Worm (Caenorhabditis elegans) whole organism, young adult: ENCODE results near the gene T26G10.4.
A peak's percentile ranks its signal among the peaks of the same experiment; 100 is the strongest.
"Not testable (repeated sequence)": the region's sequence is repeated elsewhere in the genome, so short reads cannot be mapped to it uniquely, and the experiment has no call there.

Experiments
- C06A6.2 ChIP-seq: fragments of 200-800 bp; sonication (Bioruptor generic); conservative IDR thresholded peaks from 2 replicates; pipeline ENCODE4 v1.3.6; 2022; ENCODE audit warnings: missing genetic modification characterization, missing compliant biosample characterization
- C17E4.6 ChIP-seq: fragments of 200-800 bp; sonication (Bioruptor generic); IDR thresholded peaks from 2 replicates; pipeline ENCODE4 v1.3.6; 2022; ENCODE audit warnings: missing genetic modification reagents, missing genetic modification characterization, missing compliant biosample characterization
- F49E8.2 ChIP-seq: sonication (generic microtip); optimal IDR thresholded peaks from 3 replicates; lab custom pipeline; 2017; ENCODE audit warnings: missing genetic modification characterization, mild to moderate bottlenecking, missing compliant biosample characterization, antibody characterized with exemption, moderate library complexity; ENCODE audit not compliant: insufficient read depth
- F55B11.4 ChIP-seq: sonication (generic microtip); optimal IDR thresholded peaks from 2 replicates; lab custom pipeline; 2016; ENCODE audit warnings: missing compliant biosample characterization, missing genetic modification characterization, borderline replicate concordance; ENCODE audit not compliant: insufficient read depth
- F57A8.1 ChIP-seq: fragments of 200-800 bp; sonication (Bioruptor generic); optimal IDR thresholded peaks from 2 replicates; lab custom pipeline; 2018; ENCODE audit warnings: mild to moderate bottlenecking, missing genetic modification characterization, moderate library complexity, missing compliant biosample characterization
- F57C9.4 ChIP-seq: sonication (generic microtip); optimal IDR thresholded peaks from 2 replicates; lab custom pipeline; 2017; ENCODE audit warnings: mild to moderate bottlenecking, missing genetic modification characterization, missing compliant biosample characterization
- T26A5.8 ChIP-seq: sonication (generic microtip); optimal IDR thresholded peaks from 2 replicates; lab custom pipeline; 2016; ENCODE audit warnings: missing genetic modification characterization, missing compliant biosample characterization
- Y53G8AR.9 ChIP-seq: fragments of 200-800 bp; sonication (Bioruptor generic); conservative IDR thresholded peaks from 2 replicates; pipeline ENCODE4 v1.3.6; 2022; ENCODE audit warnings: missing genetic modification reagents, missing genetic modification characterization, missing compliant biosample characterization
- Y67H2A.10 ChIP-seq: fragments of 200-800 bp; sonication (Bioruptor generic); conservative IDR thresholded peaks from 2 replicates; pipeline ENCODE4 v1.3.6; 2022; ENCODE audit warnings: missing genetic modification reagents, missing genetic modification characterization, missing compliant biosample characterization
- ccch-3 ChIP-seq: fragments of 200-800 bp; sonication (Bioruptor generic); optimal IDR thresholded peaks from 2 replicates; lab custom pipeline; 2018; ENCODE audit warnings: mild to moderate bottlenecking, missing genetic modification characterization, missing compliant biosample characterization
- ceh-91 ChIP-seq: fragments of 200-800 bp; sonication (Bioruptor generic); IDR thresholded peaks from 2 replicates; pipeline ENCODE4 v1.3.6; 2022; ENCODE audit warnings: missing genetic modification reagents, missing genetic modification characterization, missing compliant biosample characterization
- dox-1 ChIP-seq: fragments of 200-800 bp; sonication (Bioruptor generic); IDR thresholded peaks from 2 replicates; pipeline ENCODE4 v1.3.6; 2022; ENCODE audit warnings: missing genetic modification reagents, missing genetic modification characterization, missing compliant biosample characterization
- dpl-1 ChIP-seq: fragments of 150-350 bp; optimal IDR thresholded peaks from 2 replicates; lab custom pipeline; 2014; ENCODE audit warnings: missing biosample characterization, missing genetic modification reagents, missing genetic modification characterization
- efl-1 ChIP-seq: fragments of 150-350 bp; optimal IDR thresholded peaks from 2 replicates; lab custom pipeline; 2014; ENCODE audit warnings: missing biosample characterization, missing genetic modification reagents, missing genetic modification characterization
- egrh-3 ChIP-seq: fragments of 200-800 bp; sonication (Bioruptor generic); IDR thresholded peaks from 2 replicates; pipeline ENCODE4 v1.3.6; 2022; ENCODE audit warnings: missing genetic modification reagents, missing genetic modification characterization, missing compliant biosample characterization
- him-1 ChIP-seq: sonication (generic microtip); optimal IDR thresholded peaks from 2 replicates; lab custom pipeline; 2016; ENCODE audit warnings: missing genotype, missing genetic modification reagents, missing genetic modification characterization, missing compliant biosample characterization
- hsf-1 ChIP-seq: fragments of 200-800 bp; sonication (Bioruptor generic); IDR thresholded peaks from 2 replicates; pipeline ENCODE4 v1.3.6; 2022; ENCODE audit warnings: missing genetic modification reagents, missing genetic modification characterization, missing compliant biosample characterization
- lir-1 ChIP-seq: fragments of 200-800 bp; sonication (Bioruptor generic); conservative IDR thresholded peaks from 2 replicates; pipeline ENCODE4 v1.3.6; 2022; ENCODE audit warnings: missing genetic modification reagents, missing genetic modification characterization, missing compliant biosample characterization
- lsl-1 ChIP-seq: fragments of 200-800 bp; sonication (Bioruptor generic); optimal IDR thresholded peaks from 2 replicates; lab custom pipeline; 2018; ENCODE audit warnings: mild to moderate bottlenecking, missing genetic modification characterization, moderate library complexity, missing compliant biosample characterization
- madf-6 ChIP-seq: fragments of 200-800 bp; sonication (Bioruptor generic); IDR thresholded peaks from 2 replicates; pipeline ENCODE4 v1.3.6; 2022; ENCODE audit warnings: missing genetic modification reagents, missing genetic modification characterization, missing compliant biosample characterization
- madf-8 ChIP-seq: fragments of 200-800 bp; sonication (Bioruptor generic); conservative IDR thresholded peaks from 2 replicates; pipeline ENCODE4 v1.3.6; 2022; ENCODE audit warnings: missing genetic modification reagents, missing genetic modification characterization, missing compliant biosample characterization
- mcd-1 ChIP-seq: fragments of 200-800 bp; sonication (Bioruptor generic); IDR thresholded peaks from 2 replicates; pipeline ENCODE4 v1.3.6; 2022; ENCODE audit warnings: missing genetic modification reagents, missing genetic modification characterization, missing compliant biosample characterization
- mxl-1 ChIP-seq: sonication (generic microtip); optimal IDR thresholded peaks from 2 replicates; lab custom pipeline; 2016; ENCODE audit warnings: missing genetic modification characterization, missing compliant biosample characterization
- nfya-2 ChIP-seq: fragments of 200-800 bp; sonication (Bioruptor generic); IDR thresholded peaks from 2 replicates; pipeline ENCODE4 v1.3.6; 2022; ENCODE audit warnings: missing genetic modification reagents, missing genetic modification characterization, missing compliant biosample characterization
- pha-4 ChIP-seq: fragments of 150-350 bp; sonication (generic microtip); optimal IDR thresholded peaks from 2 replicates; lab custom pipeline; 2014; ENCODE audit warnings: missing biosample characterization, missing genetic modification reagents, missing genetic modification characterization
- rcor-1 ChIP-seq: fragments of 200-800 bp; sonication (Bioruptor generic); IDR thresholded peaks from 2 replicates; pipeline ENCODE4 v1.3.6; 2022; ENCODE audit warnings: missing genetic modification reagents, missing genetic modification characterization, missing compliant biosample characterization
- rpc-1 ChIP-seq, 2 experiments: fragments of 150-350 bp in 1 of 2; sonication (generic microtip) in 1 of 2; optimal IDR thresholded peaks; 2 replicates each; lab custom pipeline; 2014 to 2018; ENCODE audit warnings: missing biosample characterization in 1 of 2, missing genetic modification characterization in 1 of 2, missing genetic modification reagents in 1 of 2, missing genotype in 1 of 2
- snpc-1.1 ChIP-seq: sonication (generic microtip); optimal IDR thresholded peaks from 2 replicates; lab custom pipeline; 2017; ENCODE audit warnings: missing genetic modification characterization, mild to moderate bottlenecking, missing compliant biosample characterization, antibody characterized with exemption, moderate library complexity, missing genotype, missing genetic modification reagents; ENCODE audit not compliant: insufficient read depth
- snpc-3.4 ChIP-seq: sonication (generic microtip); optimal IDR thresholded peaks from 2 replicates; lab custom pipeline; 2017; ENCODE audit warnings: missing genetic modification characterization, mild to moderate bottlenecking, missing compliant biosample characterization, antibody characterized with exemption, moderate library complexity, missing genotype, missing genetic modification reagents
- snpc-4 ChIP-seq, 5 experiments: fragments of 150-350 bp in 1 of 5; sonication (generic microtip) in 4 of 5; optimal IDR thresholded peaks; 2 replicates each; lab custom pipeline; 2014 to 2018; ENCODE audit warnings: missing genetic modification characterization in 5 of 5, missing biosample characterization in 3 of 5, antibody characterized with exemption in 2 of 5, mild to moderate bottlenecking in 2 of 5, missing compliant biosample characterization in 2 of 5, missing genotype in 2 of 5, moderate library complexity in 2 of 5, missing genetic modification reagents in 1 of 5
- tbp1 ChIP-seq: fragments of 200-800 bp; sonication (Bioruptor generic); optimal IDR thresholded peaks from 2 replicates; lab custom pipeline; 2018; ENCODE audit warnings: mild to moderate bottlenecking, missing genetic modification characterization, missing compliant biosample characterization
- tlf-1 ChIP-seq: fragments of 200-800 bp; sonication (Bioruptor generic); optimal IDR thresholded peaks from 2 replicates; lab custom pipeline; 2018; ENCODE audit warnings: mild to moderate bottlenecking, missing genetic modification characterization, missing compliant biosample characterization
- unc-130 ChIP-seq: sonication (generic microtip); optimal IDR thresholded peaks from 2 replicates; lab custom pipeline; 2016; ENCODE audit warnings: missing genetic modification reagents, missing genetic modification characterization, missing compliant biosample characterization
- xnd-1 ChIP-seq: sonication (generic microtip); optimal IDR thresholded peaks from 2 replicates; lab custom pipeline; 2016; ENCODE audit warnings: missing genotype, missing genetic modification reagents, missing genetic modification characterization, missing compliant biosample characterization
- ztf-18 ChIP-seq: sonication (generic microtip); optimal IDR thresholded peaks from 2 replicates; lab custom pipeline; 2016; ENCODE audit warnings: missing genotype, mild to moderate bottlenecking, missing genetic modification characterization, missing compliant biosample characterization

Gene T26G10.4

DNA sequence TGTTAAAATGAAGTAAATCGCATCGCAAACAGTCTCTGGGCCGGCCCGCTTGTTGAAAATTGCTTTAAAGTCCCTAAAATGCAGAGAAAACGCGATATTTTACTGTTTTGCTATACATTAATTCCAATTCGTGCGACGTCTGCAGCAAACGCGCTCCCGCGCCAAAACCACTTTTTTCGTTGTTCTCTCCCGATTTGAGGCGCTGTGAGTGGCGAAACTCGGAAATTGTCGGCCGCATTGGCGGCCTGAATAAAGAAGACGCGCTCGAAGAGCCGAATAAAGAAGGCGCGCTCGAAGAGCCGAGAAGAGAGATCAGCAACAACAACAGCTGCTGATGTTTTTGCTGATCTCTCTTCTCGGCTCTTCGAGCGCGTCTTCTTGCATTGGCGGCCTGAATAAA is 12.0 kb upstream of the T26G10.4 start (continued):
- peak; percentile 52 for TF ChIP-seq tlf-1 (GFP tag; lab: Kevin White, UChicago)
- not testable (repeated sequence) for TF ChIP-seq rpc-1 (optimal IDR thresholded peaks at IDR 0.05; lab: Kevin White, UChicago)
- TF ChIP-seq rpc-1 (tag; optimal IDR thresholded peaks at IDR 0.05; lab: Kevin White, UChicago), result peak; percentile 13

ce11 chrIII:9413340-9413739 is 7.0 kb upstream of the T26G10.4 start, which contains the start of gene T26G10.3:
TSS of gene T26G10.3 (minus strand) at chrIII:9413440.
- no peak for TF ChIP-seq F55B11.4

- TF ChIP-seq Y67H2A.10 (GFP tag; lab: Robert Waterston, UW), result no peak
- no peak for TF ChIP-seq F57A8.1 (GFP tag; lab: Kevin White, UChicago)
- no peak for TF ChIP-seq dox-1 (GFP tag; lab: Robert Waterston, UW)
- no peak for TF ChIP-seq unc-130 (GFP tag; lab: Kevin White, UChicago)
- no peak for TF ChIP-seq him-1 (tag; lab: Kevin White, UChicago)
- TF ChIP-seq snpc-1.1, result no peak
- no peak for TF ChIP-seq lir-1 (GFP tag; lab: Robert Waterston, UW)
- no peak for TF ChIP-seq C06A6.2
- TF ChIP-seq rcor-1 (GFP tag; lab: Robert Waterston, UW), result no peak
- TF ChIP-seq mcd-1 (GFP tag; lab: Robert Waterston, UW), result no peak
- TF ChIP-seq T26A5.8 (tag; lab: Kevin White, UChicago), result no peak
- TF ChIP-seq mxl-1 (tag; lab: Kevin White, UChicago), result no peak
- TF ChIP-seq C17E4.6 (GFP tag; lab: Robert Waterston, UW), result no peak
- TF ChIP-seq nfya-2 (GFP tag; lab: Robert Waterston, UW), result no peak
Measured at ce11 chrIII:9426301-9426700, 6.0 kb downstream of the T26G10.4 start, which contains the start of gene T26G10.5. TSS of gene T26G10.5 (minus strand) at chrIII:9426401.

- TF ChIP-seq hsf-1 (peak; percentile 94), madf-8 (peak; percentile 99), snpc-1.1 (peak; percentile 39), efl-1 (GFP tag; lab: Kevin White, UChicago) (peak; percentile 78), Y53G8AR.9 (0 out of 2 replicates have a peak, but pooled peaks have one; percentile 25), ceh-91 (GFP tag; lab: Robert Waterston, UW) (peak; percentile 61), him-1 (tag; lab: Kevin White, UChicago) (peak; percentile 85), ccch-3 (GFP tag; lab: Kevin White, UChicago) (no peak), lsl-1 (GFP tag; lab: Kevin White, UChicago) (peak; percentile 80), tlf-1 (GFP tag; lab: Kevin White, UChicago) (peak; percentile 15), snpc-3.4 (tag; lab: Kevin White, UChicago) (peak; percentile 77), xnd-1 (tag; lab: Kevin White, UChicago) (peak; percentile 94), snpc-4 (GFP tag; optimal IDR thresholded peaks at IDR 0.05; lab: Kevin White, UChicago) (no peak), snpc-4 (tag; optimal IDR thresholded peaks at IDR 0.05; lab: Kevin White, UChicago) (no peak), dpl-1 (GFP tag; lab: Kevin White, UChicago) (peak; percentile 61), rcor-1 (GFP tag; lab: Robert Waterston, UW) (no peak), ztf-18 (tag; lab: Kevin White, UChicago) (peak; percentile 96), F49E8.2 (peak; percentile 5), egrh-3 (GFP tag; lab: Robert Waterston, UW) (no peak), lir-1 (GFP tag; lab: Robert Waterston, UW) (no peak), tbp1 (GFP tag; lab: Kevin White, UChicago) (no peak), pha-4 (tag; lab: Kevin White, UChicago) (no peak), F57C9.4 (tag; lab: Kevin White, UChicago) (no peak), madf-6 (GFP tag; lab: Robert Waterston, UW) (peak; percentile 99)
Measured at ce11 chrIII:9433576-9434107, 13.3 kb downstream of the T26G10.4 start, which contains the start of gene cpar-1. TSS of gene cpar-1 (plus strand) at chrIII:9434057.
